Worm (Caenorhabditis elegans) whole organism, early embryonic: ENCODE data around the gene R08D7.7.

Experiments
- F13C5.2 ChIP-seq: sonication (generic microtip); optimal IDR thresholded peaks from 2 replicates; lab custom pipeline; 2017; ENCODE audit warnings: mild to moderate bottlenecking, missing genetic modification characterization, inconsistent platforms, missing compliant biosample characterization
- ama-1 ChIP-seq: fragments of 150-350 bp; optimal IDR thresholded peaks from 2 replicates; lab custom pipeline; 2014
- tbx-11 ChIP-seq: fragments of 200-800 bp; sonication (Bioruptor generic); IDR thresholded peaks from 2 replicates; pipeline ENCODE4 v1.3.6; 2022; ENCODE audit warnings: missing genetic modification characterization, missing compliant biosample characterization

DNA sequence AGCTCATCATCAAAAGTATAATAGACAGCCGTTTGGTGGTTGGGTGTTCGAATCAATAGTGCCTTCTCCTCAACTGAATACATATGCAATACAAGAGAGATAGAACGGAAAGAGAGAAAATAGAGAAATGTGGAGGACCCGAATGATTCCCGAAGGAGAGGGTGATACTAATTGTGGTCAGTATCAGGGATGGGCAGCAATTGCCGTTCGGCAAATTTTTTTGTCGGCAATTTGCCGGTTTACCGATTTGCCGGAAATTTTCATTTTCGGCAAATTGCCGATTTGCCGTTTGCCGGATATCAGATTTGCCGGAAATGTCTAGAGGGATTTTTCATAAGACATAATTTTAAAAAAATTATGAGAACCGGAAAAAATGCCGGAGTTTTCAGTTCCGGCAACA is 22.5 kb downstream of the R08D7.7 start, which contains the start of gene F59B2.9:
- TF ChIP-seq tbx-11 = no peak
- TF ChIP-seq F13C5.2 (tag; lab: Kevin White, UChicago) = no peak
- no peak for TF ChIP-seq ama-1
